Fruit fly (Drosophila melanogaster): ENCODE results near the gene TBC1D5.

DNA sequence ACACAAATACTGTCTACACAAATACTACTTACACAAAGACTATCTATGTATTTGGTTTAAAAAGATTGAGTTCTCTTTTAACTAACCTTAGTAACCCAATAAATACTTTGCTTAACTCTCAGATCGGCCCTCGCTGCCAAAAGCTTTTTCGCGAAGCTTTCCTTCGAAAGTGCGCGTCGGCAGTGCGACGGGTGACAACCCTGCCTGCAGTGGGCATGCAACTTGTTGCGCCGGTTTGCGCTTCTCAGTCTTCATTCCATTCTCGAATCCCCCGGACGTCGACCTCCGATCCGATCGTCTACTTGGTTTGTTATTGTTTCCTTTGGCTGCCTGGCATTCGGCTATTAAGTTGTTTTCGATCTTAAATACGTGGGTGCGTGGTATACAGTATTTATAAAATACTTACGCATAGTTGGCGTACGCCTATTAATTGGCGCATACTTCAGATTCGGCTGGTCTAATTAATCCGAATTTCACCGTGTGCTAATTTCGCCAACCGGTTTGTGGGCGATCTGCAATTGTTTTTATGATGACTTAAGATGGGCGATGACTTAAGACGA is 11.6 kb downstream of the TBC1D5 start, which contains the start of gene CG11686:
- no peak for TF ChIP-seq usp (GFP tag; optimal IDR thresholded peaks at IDR 0.05)
- TF ChIP-seq Sin3A (optimal IDR thresholded peaks at IDR 0.05) = no peak
- TF ChIP-seq CG8478 (optimal IDR thresholded peaks at IDR 0.05) = no peak
- TF ChIP-seq sens-2 (GFP tag; IDR thresholded peaks at IDR 0.05) = 0 out of 2 replicates have a peak, but pooled peaks have one; percentile 19

Data from whole organism, embryonic.